Fruit fly (Drosophila melanogaster) whole organism, embryonic: ENCODE results near the gene CG17362.

Source experiments
- Ada2b ChIP-seq: fragments of 200-800 bp; sonication (Bioruptor generic); IDR thresholded peaks from 2 replicates; pipeline ENCODE4 v1.3.6; 2022; ENCODE audit warnings: missing biosample characterization, missing genetic modification characterization
- Awh ChIP-seq: fragments of 200-800 bp; sonication (Bioruptor generic); IDR thresholded peaks from 2 replicates; pipeline ENCODE4, ENCODE4 v1.3.6; 2022; ENCODE audit warnings: missing biosample characterization, missing genetic modification characterization
- CG13287 ChIP-seq: fragments of 200-800 bp; sonication (Bioruptor generic); IDR thresholded peaks from 2 replicates; pipeline ENCODE4 v1.3.6; 2022; ENCODE audit warnings: missing biosample characterization, missing genetic modification characterization; ENCODE audit not compliant: partially characterized antibody
- CG13894 ChIP-seq: fragments of 200-800 bp; sonication (Bioruptor generic); optimal IDR thresholded peaks from 3 replicates; lab custom pipeline; 2018; ENCODE audit warnings: missing biosample characterization, mild to moderate bottlenecking, missing genetic modification characterization, moderate library complexity
- CG17328 ChIP-seq: fragments of 200-800 bp; sonication (Bioruptor generic); IDR thresholded peaks from 2 replicates; pipeline ENCODE4 v1.3.6; 2022; ENCODE audit warnings: missing biosample characterization, missing genetic modification characterization
- CG2199 ChIP-seq: fragments of 200-800 bp; sonication (Bioruptor generic); IDR thresholded peaks from 3 replicates; pipeline ENCODE4 v1.3.6; 2022; ENCODE audit warnings: missing biosample characterization, missing genetic modification characterization
- CG31224 ChIP-seq: fragments of 200-800 bp; sonication (Bioruptor generic); IDR thresholded peaks from 2 replicates; pipeline ENCODE4 v1.3.6; 2022; ENCODE audit warnings: missing biosample characterization, missing genetic modification characterization
- CG31388 ChIP-seq: fragments of 200-800 bp; sonication (Bioruptor generic); optimal IDR thresholded peaks from 2 replicates; lab custom pipeline; 2016; ENCODE audit warnings: missing biosample characterization, missing genetic modification characterization
- CG34376 ChIP-seq: fragments of 200-800 bp; sonication (Bioruptor generic); optimal IDR thresholded peaks from 2 replicates; lab custom pipeline; 2018; ENCODE audit warnings: missing biosample characterization, mild to moderate bottlenecking, missing genetic modification characterization
- CG4282 ChIP-seq: fragments of 200-800 bp; sonication (Bioruptor generic); optimal IDR thresholded peaks from 2 replicates; lab custom pipeline; 2016; ENCODE audit warnings: missing biosample characterization, missing genetic modification characterization
- CG6254 ChIP-seq: fragments of 200-800 bp; sonication (Bioruptor generic); optimal IDR thresholded peaks from 3 replicates; lab custom pipeline; 2017; ENCODE audit warnings: mild to moderate bottlenecking, missing biosample characterization, missing genetic modification reagents, missing genetic modification characterization
- CG6689 ChIP-seq: fragments of 200-800 bp; sonication (Bioruptor generic); IDR thresholded peaks from 2 replicates; pipeline ENCODE4 v1.3.6; 2022; ENCODE audit warnings: missing biosample characterization, missing genetic modification characterization
- CG6813 ChIP-seq: fragments of 200-800 bp; sonication (Bioruptor generic); optimal IDR thresholded peaks from 2 replicates; lab custom pipeline; 2017; ENCODE audit warnings: missing biosample characterization, missing genetic modification characterization, mild to moderate bottlenecking, moderate library complexity, missing genetic modification reagents
- CG7928 ChIP-seq: fragments of 200-800 bp; sonication (Bioruptor generic); optimal IDR thresholded peaks from 2 replicates; lab custom pipeline; 2017; ENCODE audit warnings: missing biosample characterization, mild to moderate bottlenecking, missing genetic modification characterization
- CG7963 ChIP-seq: fragments of 200-800 bp; sonication (Bioruptor generic); IDR thresholded peaks from 3 replicates; pipeline ENCODE4 v1.3.6; 2022; ENCODE audit warnings: missing biosample characterization, missing genetic modification characterization; ENCODE audit not compliant: partially characterized antibody
- CG8478 ChIP-seq: fragments of >200 bp; optimal IDR thresholded peaks from 2 replicates; lab custom pipeline; 2018
- D19A ChIP-seq: fragments of 200-800 bp; optimal IDR thresholded peaks from 3 replicates; lab custom pipeline; 2019; ENCODE audit warnings: missing biosample characterization, mild to moderate bottlenecking, missing genetic modification characterization, moderate library complexity
- Dll ChIP-seq: fragments of 200-800 bp; sonication (Bioruptor generic); IDR thresholded peaks from 4 replicates; pipeline ENCODE4 v1.3.6; 2022; ENCODE audit warnings: missing biosample characterization, missing genetic modification characterization; ENCODE audit not compliant: partially characterized antibody
- Dref ChIP-seq: fragments of 200-800 bp; sonication (Bioruptor generic); IDR thresholded peaks from 2 replicates; pipeline ENCODE4 v1.3.6; 2022; ENCODE audit warnings: missing biosample characterization, missing genetic modification characterization
- E2f2 ChIP-seq: fragments of 200-800 bp; sonication (Bioruptor generic); IDR thresholded peaks from 2 replicates; pipeline ENCODE4 v1.3.6; 2022; ENCODE audit warnings: missing biosample characterization, missing genetic modification characterization
- Eip74EF ChIP-seq, 2 experiments: fragments of 200-800 bp in 1 of 2; fragments of >200 bp in 1 of 2; sonication (Bioruptor generic) in 1 of 2; optimal IDR thresholded peaks; 2 replicates each; lab custom pipeline; 2017 to 2019; ENCODE audit warnings: missing biosample characterization in 2 of 2, missing genetic modification characterization in 2 of 2, mild to moderate bottlenecking in 1 of 2, moderate library complexity in 1 of 2
- Hr78 ChIP-seq, 2 experiments: fragments of 200-800 bp in 1 of 2; fragments of >200 bp in 1 of 2; sonication (Bioruptor generic) in 1 of 2; optimal IDR thresholded peaks; 2 replicates each; lab custom pipeline; 2017 to 2019; ENCODE audit warnings: missing biosample characterization in 2 of 2, missing genetic modification characterization in 2 of 2, mild to moderate bottlenecking in 1 of 2, moderate library complexity in 1 of 2
- Med ChIP-seq: fragments of 200-800 bp; sonication (Bioruptor generic); peaks from one replicate; lab custom pipeline; 2016; ENCODE audit warnings: missing biosample characterization, missing genetic modification characterization, mild to moderate bottlenecking, inconsistent platforms, moderate library complexity
- Sox102F ChIP-seq: fragments of 200-800 bp; sonication (Bioruptor generic); optimal IDR thresholded peaks from 2 replicates; lab custom pipeline; 2018; ENCODE audit warnings: missing biosample characterization, mild to moderate bottlenecking, missing genetic modification characterization, moderate library complexity
- amos ChIP-seq: fragments of 200-800 bp; sonication (Bioruptor generic); IDR thresholded peaks from 2 replicates; pipeline ENCODE4 v1.3.6; 2022; ENCODE audit warnings: missing biosample characterization, missing genetic modification characterization; ENCODE audit not compliant: partially characterized antibody
- bab2 ChIP-seq: fragments of 200-800 bp; sonication (Bioruptor generic); optimal IDR thresholded peaks from 2 replicates; lab custom pipeline; 2016; ENCODE audit warnings: missing biosample characterization, missing genetic modification characterization
- chm ChIP-seq: fragments of 200-800 bp; sonication (Bioruptor generic); IDR thresholded peaks from 2 replicates; pipeline ENCODE4 v1.3.6; 2022; ENCODE audit warnings: missing biosample characterization, missing genetic modification characterization
- corto ChIP-seq: fragments of 200-800 bp; sonication (Bioruptor generic); optimal IDR thresholded peaks from 2 replicates; lab custom pipeline; 2016; ENCODE audit warnings: missing biosample characterization, mild to moderate bottlenecking, missing genetic modification characterization, moderate library complexity
- crol ChIP-seq: fragments of 200-800 bp; sonication (Bioruptor generic); IDR thresholded peaks from 2 replicates; pipeline ENCODE4 v1.3.6; 2022; ENCODE audit warnings: missing biosample characterization, missing genetic modification characterization
- dan ChIP-seq: fragments of 200-800 bp; sonication (Bioruptor generic); IDR thresholded peaks from 2 replicates; pipeline ENCODE4 v1.3.6; 2022; ENCODE audit warnings: missing biosample characterization, missing genetic modification characterization
- fru ChIP-seq: fragments of >200 bp; optimal IDR thresholded peaks from 2 replicates; lab custom pipeline; 2017
- gce ChIP-seq: fragments of 200-800 bp; sonication (Bioruptor generic); IDR thresholded peaks from 3 replicates; pipeline ENCODE4 v1.3.6; 2022; ENCODE audit warnings: missing biosample characterization, missing genetic modification characterization
- gcm ChIP-seq: fragments of 200-800 bp; sonication (Bioruptor generic); optimal IDR thresholded peaks from 2 replicates; lab custom pipeline; 2019; ENCODE audit warnings: missing biosample characterization, mild to moderate bottlenecking, missing genetic modification characterization, moderate library complexity
- grn ChIP-seq: fragments of 200-800 bp; sonication (Bioruptor generic); optimal IDR thresholded peaks from 3 replicates; lab custom pipeline; 2017; ENCODE audit warnings: missing biosample characterization, missing genetic modification characterization
- gt ChIP-seq: fragments of 200-800 bp; sonication (Bioruptor generic); IDR thresholded peaks from 2 replicates; pipeline ENCODE4 v1.3.6; 2022; ENCODE audit warnings: missing biosample characterization, missing genetic modification characterization
- hbn ChIP-seq: fragments of 200-800 bp; sonication (Bioruptor generic); IDR thresholded peaks from 2 replicates; pipeline ENCODE4 v1.3.6; 2022; ENCODE audit warnings: missing biosample characterization, missing genetic modification characterization; ENCODE audit not compliant: partially characterized antibody
- her ChIP-seq: fragments of 200-800 bp; sonication (Bioruptor generic); optimal IDR thresholded peaks from 2 replicates; lab custom pipeline; 2016; ENCODE audit warnings: missing biosample characterization, missing genetic modification characterization
- ken ChIP-seq: fragments of 200-800 bp; sonication (Bioruptor generic); IDR thresholded peaks from 3 replicates; pipeline ENCODE4 v1.3.6; 2022; ENCODE audit warnings: missing biosample characterization, missing genetic modification characterization
- lbe ChIP-seq: fragments of 200-800 bp; sonication (Bioruptor generic); optimal IDR thresholded peaks from 2 replicates; lab custom pipeline; 2016; ENCODE audit warnings: missing biosample characterization, mild to moderate bottlenecking, missing genetic modification characterization
- nau ChIP-seq: fragments of 200-800 bp; sonication (Bioruptor generic); optimal IDR thresholded peaks from 3 replicates; lab custom pipeline; 2017; ENCODE audit warnings: missing biosample characterization, mild to moderate bottlenecking, missing genetic modification characterization, missing genetic modification reagents
- odd ChIP-seq: fragments of 200-800 bp; sonication (Bioruptor generic); optimal IDR thresholded peaks from 2 replicates; lab custom pipeline; 2017; ENCODE audit warnings: missing biosample characterization, mild to moderate bottlenecking, missing genetic modification characterization
- onecut ChIP-seq: fragments of 200-800 bp; sonication (Bioruptor generic); IDR thresholded peaks from 2 replicates; pipeline ENCODE4 v1.3.6; 2022; ENCODE audit warnings: missing biosample characterization, missing genetic modification characterization
- peb ChIP-seq: fragments of 200-800 bp; sonication (Bioruptor generic); IDR thresholded peaks from 2 replicates; pipeline ENCODE4 v1.3.6; 2022; ENCODE audit warnings: missing biosample characterization, missing genetic modification characterization
- pum ChIP-seq: fragments of 200-800 bp; sonication (Bioruptor generic); optimal IDR thresholded peaks from 2 replicates; lab custom pipeline; 2016; ENCODE audit warnings: missing biosample characterization, missing genetic modification characterization
- run ChIP-seq: fragments of 200-800 bp; sonication (Bioruptor generic); optimal IDR thresholded peaks from 3 replicates; lab custom pipeline; 2018; ENCODE audit warnings: missing biosample characterization, mild to moderate bottlenecking, missing genetic modification characterization
- schlank ChIP-seq: fragments of 200-800 bp; sonication (Bioruptor generic); optimal IDR thresholded peaks from 2 replicates; lab custom pipeline; 2018; ENCODE audit warnings: missing biosample characterization, mild to moderate bottlenecking, missing genetic modification characterization
- sima ChIP-seq: fragments of 200-800 bp; sonication (Bioruptor generic); optimal IDR thresholded peaks from 2 replicates; lab custom pipeline; 2016; ENCODE audit warnings: missing biosample characterization, missing genetic modification characterization
- stwl ChIP-seq: fragments of 200-800 bp; sonication (Bioruptor generic); optimal IDR thresholded peaks from 3 replicates; lab custom pipeline; 2018; ENCODE audit warnings: missing biosample characterization, mild to moderate bottlenecking, missing genetic modification characterization, moderate library complexity
- zen ChIP-seq: fragments of 200-800 bp; sonication (Bioruptor generic); optimal IDR thresholded peaks from 3 replicates; lab custom pipeline; 2018; ENCODE audit warnings: missing biosample characterization, mild to moderate bottlenecking, missing genetic modification characterization, moderate library complexity

CG17362 gene

dm6 chr3L:14031171-14032126 lies 45.0 kb downstream of the CG17362 start, which contains the start of the genes CG6650 and endos (continued):
- TF ChIP-seq CG17328, result no peak
- peak; percentile 45 for TF ChIP-seq Med (GFP tag; lab: Kevin White, UChicago)
- no peak for TF ChIP-seq CG4282 (GFP tag; lab: Kevin White, UChicago)
- TF ChIP-seq corto (GFP tag; lab: Kevin White, UChicago), result no peak
- peak; percentile 59 for TF ChIP-seq hbn (GFP tag; lab: Robert Waterston, UW)
- TF ChIP-seq CG31388, result no peak
- peak; percentile 53; the same call in 1 of the 2 replicates for TF ChIP-seq E2f2
- no peak for TF ChIP-seq onecut (GFP tag; lab: Robert Waterston, UW)
- no peak for TF ChIP-seq bab2 (GFP tag; lab: Kevin White, UChicago)
- TF ChIP-seq Eip74EF (GFP tag; optimal IDR thresholded peaks at IDR 0.05; lab: Kevin White, UChicago), result no peak
- peak; percentile 10 for TF ChIP-seq pum
- 0 out of 2 replicates have a peak, but pooled peaks have one; percentile 17 for TF ChIP-seq CG6689
- TF ChIP-seq Dref (GFP tag; lab: Robert Waterston, UW), result peak; percentile 91
- TF ChIP-seq CG13894 (tag; lab: Kevin White, UChicago), result peak; percentile 44
- no peak for TF ChIP-seq gce
- TF ChIP-seq zen (tag; lab: Kevin White, UChicago), result peak; percentile 33
- TF ChIP-seq CG6254 (GFP tag; lab: Kevin White, UChicago), result peak; percentile 63
- peak; percentile 27 for TF ChIP-seq D19A (tag; lab: Kevin White, UChicago)
- TF ChIP-seq stwl (tag; lab: Kevin White, UChicago), result peak; percentile 74
- TF ChIP-seq Ada2b (GFP tag; lab: Robert Waterston, UW), result no peak
- TF ChIP-seq lbe (GFP tag; lab: Kevin White, UChicago), result peak; percentile 47
- no peak for TF ChIP-seq CG8478 (lab: Kevin White, UChicago)
- TF ChIP-seq CG2199 (GFP tag; lab: Robert Waterston, UW), result no peak
- no peak for TF ChIP-seq Hr78 (GFP tag; optimal IDR thresholded peaks at IDR 0.05; lab: Kevin White, UChicago)
- TF ChIP-seq her, result peak; percentile 39
- TF ChIP-seq odd (GFP tag; lab: Kevin White, UChicago), result no peak
- no peak for TF ChIP-seq Sox102F
- TF ChIP-seq CG31224 (GFP tag; lab: Robert Waterston, UW), result no peak
- peak; percentile 64 for TF ChIP-seq amos (GFP tag; lab: Robert Waterston, UW)
- no peak for TF ChIP-seq peb (GFP tag; lab: Robert Waterston, UW)
- TF ChIP-seq run, result no peak
- no peak for TF ChIP-seq chm (GFP tag; lab: Robert Waterston, UW)
- no peak for TF ChIP-seq schlank (tag; lab: Kevin White, UChicago)
- TF ChIP-seq ken (GFP tag; lab: Robert Waterston, UW), result no peak
- TF ChIP-seq grn (GFP tag; lab: Kevin White, UChicago), result peak; percentile 3
- peak; percentile 85 for TF ChIP-seq Dll (GFP tag; lab: Robert Waterston, UW)
- TF ChIP-seq CG7928, result peak; percentile 68
- TF ChIP-seq gt (GFP tag; lab: Robert Waterston, UW), result no peak
- peak; percentile 77 for TF ChIP-seq CG7963 (GFP tag; lab: Robert Waterston, UW)
- TF ChIP-seq Awh (GFP tag; lab: Robert Waterston, UW), result no peak
- TF ChIP-seq gcm (GFP tag; lab: Kevin White, UChicago), result peak; percentile 7
- TF ChIP-seq nau, result no peak
- TF ChIP-seq CG6813 (GFP tag; lab: Kevin White, UChicago), result no peak
- peak; percentile 78 for TF ChIP-seq CG13287 (GFP tag; lab: Robert Waterston, UW)
- no peak for TF ChIP-seq fru (lab: Kevin White, UChicago)
- peak; percentile 82 for TF ChIP-seq CG34376 (GFP tag; lab: Kevin White, UChicago)
- TF ChIP-seq sima (GFP tag; lab: Kevin White, UChicago), result no peak
- TF ChIP-seq crol, result no peak
- TF ChIP-seq dan, result no peak
